Fruit fly (Drosophila melanogaster): ENCODE results near the gene CG12560.

The CG12560 gene

dm6 chr2L:8029160-8029852 lies 20.0 kb upstream of the CG12560 start, which contains the start of gene baf:
Gene baf (plus strand): TSS chr2L:8029462.
- TF ChIP-seq Myc (optimal IDR thresholded peaks at IDR 0.05) (no peak), sv (GFP tag; optimal IDR thresholded peaks at IDR 0.05) (no peak), CrebA (GFP tag; optimal IDR thresholded peaks at IDR 0.05; ENCODE audit: borderline replicate concordance) (no peak), Rel (GFP tag; optimal IDR thresholded peaks at IDR 0.05) (no peak), Rel (tag; optimal IDR thresholded peaks at IDR 0.05) (peak; percentile 42), psq (GFP tag; optimal IDR thresholded peaks at IDR 0.05) (no peak)

- TF ChIP-seq HLH106 (tag; optimal IDR thresholded peaks at IDR 0.05), result no peak
- no peak for TF ChIP-seq psq (GFP tag; optimal IDR thresholded peaks at IDR 0.05)
- TF ChIP-seq usp (GFP tag; optimal IDR thresholded peaks at IDR 0.05), result no peak
These were observed 15.0 kb upstream of the CG12560 start for dm6 chr2L:8024325-8024724.

- TF ChIP-seq dl (GFP tag; optimal IDR thresholded peaks at IDR 0.05; ENCODE audit: insufficient read depth in 1 of 2, partially characterized antibody in 2 of 2) (peak in 1 of 2 experiments; percentile 29), jim (GFP tag; optimal IDR thresholded peaks at IDR 0.05) (no peak), Rel (GFP tag; optimal IDR thresholded peaks at IDR 0.05) (no peak), Rel (tag; optimal IDR thresholded peaks at IDR 0.05) (no peak), Dif (GFP tag; optimal IDR thresholded peaks at IDR 0.05; ENCODE audit: partially characterized antibody) (peak; percentile 29)
These were observed 3.3 kb upstream of the CG12560 start for dm6 chr2L:8012551-8012950.

- TF ChIP-seq CG32264 (GFP tag; optimal IDR thresholded peaks at IDR 0.05), result no peak
These were observed 1.6 kb upstream of the CG12560 start, which contains the start of the genes Glyat and Tg for dm6 chr2L:8010602-8011455. Gene Glyat (minus strand): TSS chr2L:8010652. Gene Tg (plus strand): TSS chr2L:8011405.

- no peak for TF ChIP-seq brk (GFP tag; optimal IDR thresholded peaks at IDR 0.05)
- TF ChIP-seq Abd-B (GFP tag; optimal IDR thresholded peaks at IDR 0.05), result no peak
- peak; percentile 15 to 61 for TF ChIP-seq dl (GFP tag; optimal IDR thresholded peaks at IDR 0.05; ENCODE audit: insufficient read depth in 1 of 2, partially characterized antibody in 2 of 2)
- TF ChIP-seq fru (GFP tag; optimal IDR thresholded peaks at IDR 0.05), result no peak
- TF ChIP-seq br (GFP tag; optimal IDR thresholded peaks at IDR 0.05), result peak; percentile 8
- TF ChIP-seq Rel (GFP tag; optimal IDR thresholded peaks at IDR 0.05), result no peak
- peak; percentile 75 for TF ChIP-seq Rel (tag; optimal IDR thresholded peaks at IDR 0.05)
- TF ChIP-seq Dif (GFP tag; optimal IDR thresholded peaks at IDR 0.05; ENCODE audit: partially characterized antibody), result peak; percentile 39
- peak; percentile 7 for TF ChIP-seq h (GFP tag; optimal IDR thresholded peaks at IDR 0.05)
- TF ChIP-seq sage (GFP tag; optimal IDR thresholded peaks at IDR 0.05), result no peak
- TF ChIP-seq lola (GFP tag; optimal IDR thresholded peaks at IDR 0.05), result no peak
- TF ChIP-seq rgr (GFP tag; optimal IDR thresholded peaks at IDR 0.05), result no peak
These were observed 2.0 kb downstream of the CG12560 start, which contains the start of gene Spn28Dc for dm6 chr2L:8007160-8007876. Gene Spn28Dc (minus strand): TSS chr2L:8007210.

DNA sequence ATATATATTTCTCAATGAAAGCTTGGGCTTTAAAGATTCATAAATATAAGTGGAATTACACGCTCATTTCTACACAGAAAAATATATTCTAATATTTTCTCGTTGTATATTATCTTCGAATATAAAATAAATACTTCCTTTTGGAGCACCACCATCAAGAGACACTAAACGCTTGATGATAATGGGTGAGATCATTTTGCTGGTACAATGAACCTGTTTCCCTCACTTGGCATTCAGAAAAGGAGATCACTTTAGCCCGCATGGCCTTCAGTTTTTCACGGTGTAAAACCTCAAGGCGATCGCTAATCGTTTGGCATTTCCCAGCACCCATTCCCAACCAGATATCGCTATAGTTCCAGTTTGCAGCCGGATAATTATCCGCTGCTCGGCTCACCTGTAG lies 3.2 kb downstream of the CG12560 start:
- TF ChIP-seq sage (GFP tag; optimal IDR thresholded peaks at IDR 0.05), result no peak
- no peak for TF ChIP-seq Abd-B (GFP tag; optimal IDR thresholded peaks at IDR 0.05)
- TF ChIP-seq ey (GFP tag; optimal IDR thresholded peaks at IDR 0.05), result peak; percentile 55
- TF ChIP-seq br (GFP tag; optimal IDR thresholded peaks at IDR 0.05), result peak; percentile 51
- peak; percentile 31 for TF ChIP-seq CG32264 (GFP tag; optimal IDR thresholded peaks at IDR 0.05)
- peak; percentile 27 for TF ChIP-seq dmrt93B (GFP tag; optimal IDR thresholded peaks at IDR 0.05)
- TF ChIP-seq psq (GFP tag; optimal IDR thresholded peaks at IDR 0.05), result peak; percentile 32
- TF ChIP-seq OdsH (GFP tag; optimal IDR thresholded peaks at IDR 0.05), result peak; percentile 50
- TF ChIP-seq fru (GFP tag; optimal IDR thresholded peaks at IDR 0.05), result peak; percentile 33
- TF ChIP-seq rgr (GFP tag; optimal IDR thresholded peaks at IDR 0.05), result peak; percentile 52
- peak; percentile 34 for TF ChIP-seq Sp1 (GFP tag; optimal IDR thresholded peaks at IDR 0.05)
- TF ChIP-seq HLH106 (tag; optimal IDR thresholded peaks at IDR 0.05), result peak; percentile 65
- no peak for TF ChIP-seq brk (GFP tag; optimal IDR thresholded peaks at IDR 0.05)
- TF ChIP-seq foxo (GFP tag; optimal IDR thresholded peaks at IDR 0.05), result peak in 1 of 2 experiments; percentile 54
- TF ChIP-seq woc (GFP tag; optimal IDR thresholded peaks at IDR 0.05), result peak; percentile 49
- peak; percentile 2 for TF ChIP-seq Jra (GFP tag; optimal IDR thresholded peaks at IDR 0.05)
- TF ChIP-seq h (GFP tag; optimal IDR thresholded peaks at IDR 0.05), result peak; percentile 74
- no peak for TF ChIP-seq CrebA (GFP tag; optimal IDR thresholded peaks at IDR 0.05; ENCODE audit: borderline replicate concordance)
- peak; percentile 42 for TF ChIP-seq CG9705 (GFP tag; optimal IDR thresholded peaks at IDR 0.05)
